Fruit fly (Drosophila melanogaster): ENCODE data around the gene CG8064.

CG8064 gene

DNA sequence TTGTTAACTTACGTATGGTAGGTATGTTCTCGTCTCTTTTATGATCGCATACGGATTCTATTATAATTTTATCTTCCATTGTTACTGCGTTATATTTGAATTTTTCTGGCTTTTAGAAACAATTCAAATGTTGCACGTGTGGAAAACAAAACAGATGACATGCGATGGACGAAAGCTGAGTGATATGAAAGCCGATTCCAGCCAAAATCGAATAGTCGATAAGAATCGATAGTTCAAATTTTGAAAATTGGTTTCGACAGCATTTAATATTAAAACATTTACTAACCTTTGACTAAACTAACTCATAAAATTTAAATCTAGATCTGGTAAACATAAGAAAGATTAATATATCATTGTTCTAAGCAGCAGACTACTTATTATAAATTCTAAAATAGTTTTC, 18.1 kb downstream of the CG8064 start, which contains the start of gene Polr1E (continued):
- TF ChIP-seq Atf3 (GFP tag; optimal IDR thresholded peaks at IDR 0.05) = no peak
- TF ChIP-seq HLH3B (GFP tag; IDR thresholded peaks at IDR 0.05) = no peak
- TF ChIP-seq Lim3 (GFP tag; IDR thresholded peaks at IDR 0.05) = no peak
- no peak for TF ChIP-seq kah (GFP tag; optimal IDR thresholded peaks at IDR 0.05)
- no peak for TF ChIP-seq jigr1 (GFP tag; IDR thresholded peaks at IDR 0.05)
- TF ChIP-seq CG2129 (GFP tag; IDR thresholded peaks at IDR 0.05; ENCODE audit: partially characterized antibody) = peak; percentile 20; the same call in 1 of the 2 replicates
- no peak for TF ChIP-seq CG8478 (optimal IDR thresholded peaks at IDR 0.05)
- no peak for TF ChIP-seq CG11695 (GFP tag; IDR thresholded peaks at IDR 0.05)
- no peak for TF ChIP-seq CG11085 (GFP tag; IDR thresholded peaks at IDR 0.05)
- TF ChIP-seq CG7357 (GFP tag; IDR thresholded peaks at IDR 0.05) = no peak
- TF ChIP-seq CG17612 (GFP tag; IDR thresholded peaks at IDR 0.05) = no peak
- TF ChIP-seq CG9932 (GFP tag; IDR thresholded peaks at IDR 0.05) = no peak
- no peak for TF ChIP-seq Trl (optimal IDR thresholded peaks at IDR 0.05)
- no peak for TF ChIP-seq Trl (GFP tag; optimal IDR thresholded peaks at IDR 0.05)
- TF ChIP-seq ci (GFP tag; IDR thresholded peaks at IDR 0.05) = 0 out of 3 replicates have a peak, but pooled peaks have one; percentile 7
- TF ChIP-seq CTCF (GFP tag; optimal IDR thresholded peaks at IDR 0.05) = no peak
- no peak for TF ChIP-seq pb (GFP tag; optimal IDR thresholded peaks at IDR 0.05)
- TF ChIP-seq CG10267 (tag; optimal IDR thresholded peaks at IDR 0.05) = peak; percentile 44
- TF ChIP-seq CG8089 (GFP tag; optimal IDR thresholded peaks at IDR 0.05) = no peak
- no peak for TF ChIP-seq Rx (GFP tag; IDR thresholded peaks at IDR 0.05)
- TF ChIP-seq bbx (GFP tag; IDR thresholded peaks at IDR 0.05; ENCODE audit: partially characterized antibody) = peak; percentile 75
- no peak for TF ChIP-seq jumu (GFP tag; optimal IDR thresholded peaks at IDR 0.05)
- no peak for TF ChIP-seq rib (GFP tag; IDR thresholded peaks at IDR 0.05)
- TF ChIP-seq Max (GFP tag; optimal IDR thresholded peaks at IDR 0.05) = peak; percentile 91
- TF ChIP-seq ftz-f1 (GFP tag; optimal IDR thresholded peaks at IDR 0.05) = no peak
- no peak for TF ChIP-seq CG12071 (GFP tag; optimal IDR thresholded peaks at IDR 0.05)
- TF ChIP-seq dati (GFP tag; IDR thresholded peaks at IDR 0.05) = no peak
- TF ChIP-seq ara (GFP tag; IDR thresholded peaks at IDR 0.05) = no peak
- no peak for TF ChIP-seq CG8290 (GFP tag; optimal IDR thresholded peaks at IDR 0.05)
- no peak for TF ChIP-seq CG8290 (tag; optimal IDR thresholded peaks at IDR 0.05)
- TF ChIP-seq Hr78 (GFP tag; optimal IDR thresholded peaks at IDR 0.05) = no peak
- no peak for TF ChIP-seq CG10209 (GFP tag; optimal IDR thresholded peaks at IDR 0.05)
- TF ChIP-seq NC2β (GFP tag; optimal IDR thresholded peaks at IDR 0.05) = no peak
- no peak for TF ChIP-seq CG4404 (GFP tag; IDR thresholded peaks at IDR 0.05)
- TF ChIP-seq toy (GFP tag; IDR thresholded peaks at IDR 0.05) = no peak
- TF ChIP-seq CG5953 (GFP tag; IDR thresholded peaks at IDR 0.05) = no peak
- TF ChIP-seq grn (GFP tag; optimal IDR thresholded peaks at IDR 0.05) = no peak
- no peak for TF ChIP-seq Oaz (GFP tag; IDR thresholded peaks at IDR 0.05)
- TF ChIP-seq CG1832 (GFP tag; optimal IDR thresholded peaks at IDR 0.05) = no peak
- TF ChIP-seq disco-r (GFP tag; optimal IDR thresholded peaks at IDR 0.05) = no peak
- TF ChIP-seq Usf (GFP tag; optimal IDR thresholded peaks at IDR 0.05) = no peak
- no peak for TF ChIP-seq CG11456 (GFP tag; IDR thresholded peaks at IDR 0.05)
- TF ChIP-seq gt (GFP tag; IDR thresholded peaks at IDR 0.05) = no peak
- TF ChIP-seq CG31441 (GFP tag; IDR thresholded peaks at IDR 0.05) = no peak
- no peak for TF ChIP-seq gem (tag; optimal IDR thresholded peaks at IDR 0.05)
- no peak for TF ChIP-seq mirr (GFP tag; optimal IDR thresholded peaks at IDR 0.05)
- no peak for TF ChIP-seq Dip2 (GFP tag; IDR thresholded peaks at IDR 0.05)
- no peak for TF ChIP-seq CG34422 (GFP tag; IDR thresholded peaks at IDR 0.05)
- TF ChIP-seq row (GFP tag; IDR thresholded peaks at IDR 0.05) = peak; percentile 33; the same call in 1 of the 3 replicates
- TF ChIP-seq Asciz (GFP tag; optimal IDR thresholded peaks at IDR 0.05) = no peak
- TF ChIP-seq danr (GFP tag; IDR thresholded peaks at IDR 0.05) = no peak
- TF ChIP-seq CG1602 (GFP tag; optimal IDR thresholded peaks at IDR 0.05) = no peak
- no peak for TF ChIP-seq CG3163 (GFP tag; optimal IDR thresholded peaks at IDR 0.05)
- no peak for TF ChIP-seq unpg (GFP tag; optimal IDR thresholded peaks at IDR 0.05)
- TF ChIP-seq CG14441 (GFP tag; IDR thresholded peaks at IDR 0.05) = no peak

Data from whole organism, embryonic.